Fruit fly (Drosophila melanogaster) whole organism, wandering third instar larva: Measurements from ENCODE around the gene indra.

Source experiments
- CG32264 ChIP-seq: fragments of 200-800 bp; sonication (Bioruptor generic); optimal IDR thresholded peaks from 2 replicates; lab custom pipeline; 2016; ENCODE audit warnings: missing biosample characterization, missing genetic modification characterization
- CG9705 ChIP-seq: fragments of 200-800 bp; sonication (Bioruptor generic); optimal IDR thresholded peaks from 2 replicates; lab custom pipeline; 2018; ENCODE audit warnings: missing biosample characterization, mild to moderate bottlenecking, missing genetic modification characterization
- CrebA ChIP-seq: fragments of 200-800 bp; sonication (Bioruptor generic); optimal IDR thresholded peaks from 2 replicates; lab custom pipeline; 2016; ENCODE audit warnings: missing biosample characterization, mild to moderate bottlenecking, missing genetic modification characterization, borderline replicate concordance
- Dfd ChIP-seq: fragments of >200 bp; optimal IDR thresholded peaks from 2 replicates; lab custom pipeline; 2017; ENCODE audit warnings: missing biosample characterization, missing genetic modification characterization
- HLH106 ChIP-seq: fragments of 200-800 bp; optimal IDR thresholded peaks from 3 replicates; lab custom pipeline; 2019; ENCODE audit warnings: missing biosample characterization, mild to moderate bottlenecking, missing genetic modification characterization, moderate library complexity
- Hnf4 ChIP-seq: fragments of 200-800 bp; sonication (Bioruptor generic); optimal IDR thresholded peaks from 2 replicates; lab custom pipeline; 2016; ENCODE audit warnings: missing biosample characterization, mild to moderate bottlenecking, missing genetic modification characterization
- Hr78 ChIP-seq: fragments of >200 bp; optimal IDR thresholded peaks from 2 replicates; lab custom pipeline; 2017; ENCODE audit warnings: missing biosample characterization, missing genetic modification characterization
- Hr83 ChIP-seq: fragments of 200-300 bp; sonication (Bioruptor generic); optimal IDR thresholded peaks from 2 replicates; lab custom pipeline; 2016; ENCODE audit warnings: missing biosample characterization, mild to moderate bottlenecking, missing genetic modification characterization, moderate library complexity; ENCODE audit not compliant: poor library complexity, severe bottlenecking
- Jra ChIP-seq: sonication (Bioruptor generic); optimal IDR thresholded peaks from 2 replicates; lab custom pipeline; 2016; ENCODE audit warnings: missing biosample characterization, missing genetic modification characterization
- N ChIP-seq: fragments of >200 bp; optimal IDR thresholded peaks from 2 replicates; lab custom pipeline; 2018; ENCODE audit warnings: missing biosample characterization, missing external identifiers, missing genetic modification characterization
- OdsH ChIP-seq: fragments of 200-800 bp; sonication (Bioruptor generic); optimal IDR thresholded peaks from 2 replicates; lab custom pipeline; 2016; ENCODE audit warnings: missing biosample characterization, mild to moderate bottlenecking, missing genetic modification characterization
- Rel ChIP-seq, 2 experiments: fragments of 200-800 bp; sonication (Bioruptor generic) in 1 of 2; optimal IDR thresholded peaks; 2 replicates in 1 of 2; 3 replicates in 1 of 2; lab custom pipeline; 2016 to 2019; ENCODE audit warnings: mild to moderate bottlenecking in 2 of 2, missing biosample characterization in 2 of 2, missing genetic modification characterization in 2 of 2, moderate library complexity in 1 of 2
- Sp1 ChIP-seq: fragments of 200-800 bp; sonication (Bioruptor generic); optimal IDR thresholded peaks from 3 replicates; lab custom pipeline; 2019; ENCODE audit warnings: missing biosample characterization, mild to moderate bottlenecking, missing genetic modification characterization, moderate library complexity
- br ChIP-seq: fragments of 200-800 bp; sonication (Bioruptor generic); optimal IDR thresholded peaks from 2 replicates; lab custom pipeline; 2016; ENCODE audit warnings: missing biosample characterization, missing genetic modification characterization
- brk ChIP-seq: fragments of 200-800 bp; sonication (Bioruptor generic); optimal IDR thresholded peaks from 2 replicates; lab custom pipeline; 2016; ENCODE audit warnings: missing biosample characterization, mild to moderate bottlenecking, missing genetic modification characterization
- dl ChIP-seq, 2 experiments: fragments of 175-275, 200-275 bp in 1 of 2; fragments of 200-275 bp in 1 of 2; sonication (Bioruptor generic); optimal IDR thresholded peaks; lab custom pipeline; 2018; ENCODE audit warnings: mild to moderate bottlenecking in 2 of 2, missing biosample characterization in 2 of 2, missing genetic modification characterization in 2 of 2, moderate library complexity in 2 of 2; ENCODE audit not compliant: partially characterized antibody in 2 of 2, insufficient read depth in 1 of 2
- dmrt93B ChIP-seq: fragments of 200-800 bp; sonication (Bioruptor generic); optimal IDR thresholded peaks from 2 replicates; lab custom pipeline; 2018; ENCODE audit warnings: missing biosample characterization, mild to moderate bottlenecking, missing genetic modification characterization
- dsf ChIP-seq: sonication (Bioruptor generic); optimal IDR thresholded peaks from 2 replicates; lab custom pipeline; 2016; ENCODE audit warnings: missing biosample characterization, missing genetic modification characterization, borderline replicate concordance
- ey ChIP-seq: fragments of 200-800 bp; sonication (Bioruptor generic); optimal IDR thresholded peaks from 2 replicates; lab custom pipeline; 2016; ENCODE audit warnings: missing biosample characterization, missing genetic modification characterization
- foxo ChIP-seq, 2 experiments: fragments of 200-800 bp; sonication (Bioruptor generic); optimal IDR thresholded peaks; 2 replicates in 1 of 2; 3 replicates in 1 of 2; lab custom pipeline; 2016 to 2017; ENCODE audit warnings: missing biosample characterization in 2 of 2, missing genetic modification characterization in 2 of 2
- fru ChIP-seq: fragments of 200-800 bp; sonication (Bioruptor generic); optimal IDR thresholded peaks from 3 replicates; lab custom pipeline; 2016; ENCODE audit warnings: missing biosample characterization, mild to moderate bottlenecking, missing genetic modification characterization
- h ChIP-seq: fragments of 200-800 bp; sonication (Bioruptor generic); optimal IDR thresholded peaks from 3 replicates; lab custom pipeline; 2016; ENCODE audit warnings: missing biosample characterization, mild to moderate bottlenecking, missing genetic modification characterization
- jim ChIP-seq: fragments of 175-275, 200-325 bp; sonication (Bioruptor generic); optimal IDR thresholded peaks from 2 replicates; lab custom pipeline; 2016; ENCODE audit warnings: missing biosample characterization, mild to moderate bottlenecking, missing genetic modification characterization
- lola ChIP-seq: fragments of >200 bp; optimal IDR thresholded peaks from 2 replicates; lab custom pipeline; 2017; ENCODE audit warnings: missing biosample characterization, missing genetic modification characterization
- psq ChIP-seq: fragments of 200-800 bp; sonication (Bioruptor generic); optimal IDR thresholded peaks from 3 replicates; lab custom pipeline; 2017; ENCODE audit warnings: missing biosample characterization, mild to moderate bottlenecking, missing genetic modification characterization, moderate library complexity
- rgr ChIP-seq: fragments of 200-800 bp; sonication (Bioruptor generic); optimal IDR thresholded peaks from 3 replicates; lab custom pipeline; 2016; ENCODE audit warnings: missing biosample characterization, mild to moderate bottlenecking, missing genetic modification characterization
- sv ChIP-seq: fragments of 200-800 bp; sonication (Bioruptor generic); optimal IDR thresholded peaks from 3 replicates; lab custom pipeline; 2016; ENCODE audit warnings: missing biosample characterization, missing genetic modification characterization
- tai ChIP-seq: sonication (Bioruptor generic); optimal IDR thresholded peaks from 2 replicates; lab custom pipeline; 2016; ENCODE audit warnings: missing biosample characterization, missing genetic modification characterization
- woc ChIP-seq: sonication (Bioruptor generic); optimal IDR thresholded peaks from 2 replicates; lab custom pipeline; 2016; ENCODE audit warnings: missing biosample characterization, mild to moderate bottlenecking, missing genetic modification characterization

indra gene

dm6 chr3L:1388094-1388493 lies 45.9 kb upstream of the indra start:
- TF ChIP-seq Hr78 (GFP tag; lab: Kevin White, UChicago), result no peak
- TF ChIP-seq jim, result no peak
- TF ChIP-seq woc (GFP tag; lab: Kevin White, UChicago), result peak; percentile 47
- peak; percentile 84 for TF ChIP-seq ey (GFP tag; lab: Kevin White, UChicago)
- TF ChIP-seq h, result peak; percentile 73
- no peak for TF ChIP-seq CrebA
- no peak for TF ChIP-seq lola (GFP tag; lab: Kevin White, UChicago)
- TF ChIP-seq HLH106 (tag; lab: Kevin White, UChicago), result peak; percentile 76
- peak; percentile 57 for TF ChIP-seq psq
- peak; percentile 77 for TF ChIP-seq fru (GFP tag; lab: Kevin White, UChicago)
- TF ChIP-seq foxo (GFP tag; optimal IDR thresholded peaks at IDR 0.05; lab: Kevin White, UChicago), result peak in 1 of 2 experiments; percentile 75
- peak; percentile 14 for TF ChIP-seq CG32264
- peak; percentile 78 for TF ChIP-seq rgr (GFP tag; lab: Kevin White, UChicago)
- TF ChIP-seq N (GFP tag; lab: Kevin White, UChicago), result no peak
- TF ChIP-seq OdsH, result peak; percentile 79
- no peak for TF ChIP-seq Rel (GFP tag; optimal IDR thresholded peaks at IDR 0.05; lab: Kevin White, UChicago)
- TF ChIP-seq Rel (tag; optimal IDR thresholded peaks at IDR 0.05; lab: Kevin White, UChicago), result peak; percentile 3
- peak; percentile 56 for TF ChIP-seq tai (GFP tag; lab: Kevin White, UChicago)
- TF ChIP-seq dl (GFP tag; optimal IDR thresholded peaks at IDR 0.05; lab: Kevin White, UChicago; ENCODE audit: insufficient read depth in 1 of 2, partially characterized antibody in 2 of 2), result no peak
- peak; percentile 72 for TF ChIP-seq Hnf4
- peak; percentile 32 for TF ChIP-seq Jra (GFP tag; lab: Kevin White, UChicago)
- no peak for TF ChIP-seq Dfd (GFP tag; lab: Kevin White, UChicago)
- TF ChIP-seq Sp1 (GFP tag; lab: Kevin White, UChicago), result peak; percentile 73
- TF ChIP-seq brk (GFP tag; lab: Kevin White, UChicago), result peak; percentile 66
- peak; percentile 83 for TF ChIP-seq br
- peak; percentile 36 for TF ChIP-seq CG9705
- TF ChIP-seq dmrt93B (GFP tag; lab: Kevin White, UChicago), result peak; percentile 3
- TF ChIP-seq, all 38 proteins: peak for 19

- TF ChIP-seq jim (no peak), N (GFP tag; lab: Kevin White, UChicago) (no peak), dsf (GFP tag; lab: Kevin White, UChicago) (no peak), Jra (GFP tag; lab: Kevin White, UChicago) (no peak), HLH106 (tag; lab: Kevin White, UChicago) (no peak), Hr83 (GFP tag; lab: Kevin White, UChicago) (no peak), ey (GFP tag; lab: Kevin White, UChicago) (no peak), Rel (GFP tag; optimal IDR thresholded peaks at IDR 0.05; lab: Kevin White, UChicago) (no peak), Rel (tag; optimal IDR thresholded peaks at IDR 0.05; lab: Kevin White, UChicago) (no peak), sv (no peak)
Measured at dm6 chr3L:1385683-1386246, 43.6 kb upstream of the indra start.

dm6 chr3L:1380959-1381358 lies 38.8 kb upstream of the indra start:
- no peak for TF ChIP-seq tai (GFP tag; lab: Kevin White, UChicago)
- TF ChIP-seq Hr83 (GFP tag; lab: Kevin White, UChicago), result no peak

DNA sequence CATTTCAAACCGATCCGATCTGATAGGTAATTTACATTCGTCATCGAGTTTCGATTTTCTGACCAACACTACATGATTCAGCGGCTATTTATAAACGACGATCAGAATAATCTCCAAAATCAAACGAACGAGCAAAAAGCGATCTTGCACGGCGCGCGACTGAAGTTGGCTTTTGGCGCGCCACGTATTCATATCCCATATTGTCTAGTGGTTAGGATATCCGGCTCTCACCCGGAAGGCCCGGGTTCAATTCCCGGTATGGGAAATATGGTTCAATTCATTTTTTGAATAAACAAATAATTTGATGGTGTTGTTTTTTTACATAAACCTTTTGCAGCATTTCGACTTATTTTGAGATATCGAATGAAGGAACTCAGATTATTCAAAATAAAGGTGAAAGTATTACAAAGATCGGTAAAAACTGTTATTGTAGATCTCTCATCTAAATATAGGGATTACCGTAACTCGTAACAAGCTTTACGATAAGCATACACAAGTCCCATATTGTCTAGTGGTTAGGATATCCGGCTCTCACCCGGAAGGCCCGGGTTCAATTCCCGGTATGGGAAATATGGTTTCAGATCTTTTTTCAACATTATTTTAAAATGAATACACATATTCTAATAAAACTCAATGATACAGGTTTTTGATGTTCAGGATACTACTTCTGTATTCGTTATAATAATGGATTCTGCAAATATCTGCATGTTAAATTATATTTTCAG lies 37.7 kb upstream of the indra start:
- peak; percentile 63 for TF ChIP-seq CrebA
- TF ChIP-seq foxo (GFP tag; optimal IDR thresholded peaks at IDR 0.05; lab: Kevin White, UChicago), result no peak
